Worm (Caenorhabditis elegans) whole organism, mixed stage, embryonic: ENCODE data around the gene srw-79.

ENCODE experiments used
- M03D4.4 ChIP-seq: sonication (generic microtip); optimal IDR thresholded peaks from 2 replicates; lab custom pipeline; 2017; ENCODE audit warnings: mild to moderate bottlenecking, missing genetic modification characterization, missing compliant biosample characterization
- blmp-1 ChIP-seq: fragments of 150-350 bp; optimal IDR thresholded peaks from 2 replicates; lab custom pipeline; 2014; ENCODE audit warnings: missing biosample characterization, missing genetic modification characterization
- ceh-39 ChIP-seq: fragments of 150-350 bp; optimal IDR thresholded peaks from 2 replicates; lab custom pipeline; 2014; ENCODE audit warnings: missing biosample characterization, missing genetic modification characterization
- ceh-43 ChIP-seq: fragments of 200-800 bp; sonication (Bioruptor generic); optimal IDR thresholded peaks from 2 replicates; lab custom pipeline; 2018; ENCODE audit warnings: mild to moderate bottlenecking, missing genetic modification characterization, moderate library complexity, missing compliant biosample characterization
- ceh-83 ChIP-seq: fragments of 200-800 bp; sonication (Bioruptor generic); optimal IDR thresholded peaks from 2 replicates; lab custom pipeline; 2018; ENCODE audit warnings: mild to moderate bottlenecking, missing genetic modification characterization, missing compliant biosample characterization
- cnd-1 ChIP-seq: fragments of 200-800 bp; sonication (Bioruptor generic); optimal IDR thresholded peaks from 2 replicates; lab custom pipeline; 2018; ENCODE audit warnings: mild to moderate bottlenecking, missing genetic modification characterization, missing compliant biosample characterization
- drap-1 ChIP-seq: fragments of 200-800 bp; sonication (Bioruptor generic); optimal IDR thresholded peaks from 3 replicates; lab custom pipeline; 2018; ENCODE audit warnings: mild to moderate bottlenecking, missing genetic modification characterization, missing compliant biosample characterization
- elt-1 ChIP-seq: sonication (generic microtip); optimal IDR thresholded peaks from 2 replicates; lab custom pipeline; 2017; ENCODE audit warnings: missing genetic modification characterization, mild to moderate bottlenecking, missing compliant biosample characterization, antibody characterized with exemption, moderate library complexity, borderline replicate concordance; ENCODE audit not compliant: insufficient read depth
- elt-3 ChIP-seq: fragments of 150-350 bp; optimal IDR thresholded peaks from 2 replicates; lab custom pipeline; 2014; ENCODE audit warnings: missing biosample characterization, missing genetic modification characterization
- ham-2 ChIP-seq: fragments of 200-800 bp; sonication (Bioruptor generic); optimal IDR thresholded peaks from 2 replicates; lab custom pipeline; 2018; ENCODE audit warnings: mild to moderate bottlenecking, missing genetic modification characterization, missing compliant biosample characterization
- hlh-1 ChIP-seq: fragments of 150-350 bp; optimal IDR thresholded peaks from 2 replicates; lab custom pipeline; 2014; ENCODE audit warnings: missing biosample characterization, missing genetic modification reagents, missing genetic modification characterization
- lin-13 ChIP-seq: fragments of 150-350 bp; optimal IDR thresholded peaks from 2 replicates; lab custom pipeline; 2014; ENCODE audit warnings: missing biosample characterization, missing genetic modification characterization
- lin-32 ChIP-seq: fragments of 200-800 bp; sonication (Bioruptor generic); optimal IDR thresholded peaks from 2 replicates; lab custom pipeline; 2018; ENCODE audit warnings: mild to moderate bottlenecking, missing genetic modification characterization, missing compliant biosample characterization
- lsy-2 ChIP-seq: fragments of 150-350 bp; optimal IDR thresholded peaks from 2 replicates; lab custom pipeline; 2014; ENCODE audit warnings: missing biosample characterization, missing genetic modification characterization
- mab-5 ChIP-seq: fragments of 150-350 bp; optimal IDR thresholded peaks from 2 replicates; lab custom pipeline; 2014; ENCODE audit warnings: missing biosample characterization, missing genetic modification characterization
- mep-1 ChIP-seq: fragments of 150-350 bp; optimal IDR thresholded peaks from 2 replicates; lab custom pipeline; 2017; ENCODE audit warnings: missing biosample characterization, missing genetic modification reagents, missing genetic modification characterization, inconsistent platforms
- mls-2 ChIP-seq: sonication (generic microtip); optimal IDR thresholded peaks from 2 replicates; lab custom pipeline; 2016; ENCODE audit warnings: mild to moderate bottlenecking, missing genetic modification characterization, moderate library complexity, missing compliant biosample characterization
- nhr-12 ChIP-seq: fragments of 150-350 bp; optimal IDR thresholded peaks from 2 replicates; lab custom pipeline; 2014; ENCODE audit warnings: missing biosample characterization, missing genetic modification characterization
- nhr-2 ChIP-seq: fragments of 150-350 bp; optimal IDR thresholded peaks from 2 replicates; lab custom pipeline; 2014; ENCODE audit warnings: missing biosample characterization, missing genetic modification characterization
- nhr-237 ChIP-seq: fragments of 150-350 bp; optimal IDR thresholded peaks from 2 replicates; lab custom pipeline; 2014; ENCODE audit warnings: missing biosample characterization, missing genetic modification characterization
- nhr-76 ChIP-seq: sonication (generic microtip); optimal IDR thresholded peaks from 2 replicates; lab custom pipeline; 2017; ENCODE audit warnings: missing biosample characterization, missing genetic modification characterization
- pha-4 ChIP-seq: fragments of 150-350 bp; optimal IDR thresholded peaks from 2 replicates; lab custom pipeline; 2018; ENCODE audit warnings: missing biosample characterization, missing genetic modification reagents, missing genetic modification characterization
- sem-2 ChIP-seq: fragments of 200-800 bp; sonication (Bioruptor generic); optimal IDR thresholded peaks from 2 replicates; lab custom pipeline; 2018; ENCODE audit warnings: mild to moderate bottlenecking, missing genetic modification characterization, missing compliant biosample characterization
- snpc-4 ChIP-seq: fragments of 150-350 bp; optimal IDR thresholded peaks from 2 replicates; lab custom pipeline; 2014; ENCODE audit warnings: missing biosample characterization, missing genetic modification characterization
- sptf-1 ChIP-seq: sonication (generic microtip); optimal IDR thresholded peaks from 2 replicates; lab custom pipeline; 2017; ENCODE audit warnings: mild to moderate bottlenecking, missing genetic modification characterization, moderate library complexity, missing compliant biosample characterization
- tbx-8 ChIP-seq: fragments of 200-800 bp; sonication (Bioruptor generic); optimal IDR thresholded peaks from 2 replicates; lab custom pipeline; 2018; ENCODE audit warnings: mild to moderate bottlenecking, missing genetic modification characterization, moderate library complexity, missing compliant biosample characterization
- unc-120 ChIP-seq: sonication (generic microtip); optimal IDR thresholded peaks from 2 replicates; lab custom pipeline; 2017; ENCODE audit warnings: missing genetic modification characterization, missing compliant biosample characterization; ENCODE audit not compliant: poor library complexity, severe bottlenecking
- unc-39 ChIP-seq: fragments of 150-350 bp; optimal IDR thresholded peaks from 2 replicates; lab custom pipeline; 2014; ENCODE audit warnings: missing biosample characterization, missing genetic modification characterization
- unc-62 ChIP-seq: fragments of 150-350 bp; optimal IDR thresholded peaks from 2 replicates; lab custom pipeline; 2014; ENCODE audit warnings: missing biosample characterization, missing genetic modification reagents, missing genetic modification characterization
- zip-8 ChIP-seq: fragments of 150-350 bp; optimal IDR thresholded peaks from 2 replicates; lab custom pipeline; 2014; ENCODE audit warnings: missing biosample characterization, missing genetic modification characterization
- ztf-11 ChIP-seq: fragments of 150-350 bp; optimal IDR thresholded peaks from 2 replicates; lab custom pipeline; 2014; ENCODE audit warnings: missing biosample characterization, missing genetic modification characterization

srw-79 gene

ce11 chrII:2946438-2946837 lies at the start of gene srw-79:
Gene srw-79, plus strand, starts transcription at chrII:2946738.
- TF ChIP-seq tbx-8 (GFP tag; lab: Kevin White, UChicago) (no peak), lsy-2 (no peak), lin-13 (tag; lab: Kevin White, UChicago) (no peak), unc-39 (tag; lab: Kevin White, UChicago) (no peak), mls-2 (tag; lab: Kevin White, UChicago) (no peak), ceh-83 (GFP tag; lab: Kevin White, UChicago) (no peak), ceh-39 (no peak), sptf-1 (tag; lab: Kevin White, UChicago) (no peak), snpc-4 (tag; lab: Kevin White, UChicago) (no peak), cnd-1 (tag; lab: Kevin White, UChicago) (no peak)

- TF ChIP-seq nhr-12 (tag; lab: Kevin White, UChicago) (no peak), snpc-4 (tag; lab: Kevin White, UChicago) (no peak), tbx-8 (GFP tag; lab: Kevin White, UChicago) (no peak), cnd-1 (tag; lab: Kevin White, UChicago) (no peak), lsy-2 (no peak), drap-1 (no peak), blmp-1 (tag; lab: Kevin White, UChicago) (no peak), lin-32 (no peak), unc-120 (no peak), sptf-1 (tag; lab: Kevin White, UChicago) (no peak), pha-4 (tag; lab: Kevin White, UChicago) (no peak), unc-39 (tag; lab: Kevin White, UChicago) (no peak), nhr-237 (tag; lab: Kevin White, UChicago) (no peak)
Observed at ce11 chrII:2900248-2900647, 46.3 kb upstream of the srw-79 start, which contains the start of gene ubc-26. Gene ubc-26, minus strand, starts transcription at chrII:2900348.

ce11 chrII:2901158-2901557 lies 45.4 kb upstream of the srw-79 start:
- TF ChIP-seq nhr-237 (tag; lab: Kevin White, UChicago) (no peak), lsy-2 (no peak), lin-32 (no peak), mep-1 (tag; lab: Kevin White, UChicago) (no peak), cnd-1 (tag; lab: Kevin White, UChicago) (no peak)
- TF ChIP-seq, all 35 proteins: peak for 0

ce11 chrII:2903748-2904147 lies 42.8 kb upstream of the srw-79 start:
- TF ChIP-seq unc-120 (no peak), ztf-11 (tag; lab: Kevin White, UChicago) (no peak), nhr-12 (tag; lab: Kevin White, UChicago) (no peak), lin-13 (tag; lab: Kevin White, UChicago) (no peak), unc-62 (no peak), lin-32 (no peak), sem-2 (GFP tag; lab: Kevin White, UChicago) (no peak), zip-8 (no peak), nhr-237 (tag; lab: Kevin White, UChicago) (no peak), elt-1 (no peak), nhr-76 (tag; lab: Kevin White, UChicago) (no peak), cnd-1 (tag; lab: Kevin White, UChicago) (no peak), hlh-1 (no peak), unc-39 (tag; lab: Kevin White, UChicago) (no peak), sptf-1 (tag; lab: Kevin White, UChicago) (no peak)

ce11 chrII:2913505-2913904 lies 33.0 kb upstream of the srw-79 start, which contains the start of gene ubc-15:
Gene ubc-15, minus strand, starts transcription at chrII:2913605.
- TF ChIP-seq unc-120 (no peak), snpc-4 (tag; lab: Kevin White, UChicago) (no peak), hlh-1 (no peak), nhr-12 (tag; lab: Kevin White, UChicago) (no peak), lsy-2 (no peak), elt-3 (tag; lab: Kevin White, UChicago) (no peak), mep-1 (tag; lab: Kevin White, UChicago) (no peak), M03D4.4 (no peak), lin-32 (no peak), sptf-1 (tag; lab: Kevin White, UChicago) (no peak)

ce11 chrII:2919074-2919857 lies 27.3 kb upstream of the srw-79 start, which contains the start of the genes ncap-1 and Y110A2AR.1:
Gene ncap-1, minus strand, starts transcription at chrII:2919314.
Gene Y110A2AR.1, plus strand, starts transcription at chrII:2919710.
- no peak for TF ChIP-seq elt-1
- TF ChIP-seq lin-32, result no peak
- TF ChIP-seq ceh-43 (GFP tag; lab: Kevin White, UChicago), result no peak
- no peak for TF ChIP-seq sem-2 (GFP tag; lab: Kevin White, UChicago)
- TF ChIP-seq mab-5 (tag; lab: Kevin White, UChicago), result no peak
- no peak for TF ChIP-seq M03D4.4
- no peak for TF ChIP-seq hlh-1
- no peak for TF ChIP-seq unc-39 (tag; lab: Kevin White, UChicago)
- no peak for TF ChIP-seq ceh-39
- TF ChIP-seq zip-8, result no peak
- no peak for TF ChIP-seq mls-2 (tag; lab: Kevin White, UChicago)
- no peak for TF ChIP-seq ham-2 (GFP tag; lab: Kevin White, UChicago)
- no peak for TF ChIP-seq nhr-2
- no peak for TF ChIP-seq cnd-1 (tag; lab: Kevin White, UChicago)
